Worm (Caenorhabditis elegans): Measurements from ENCODE around the gene msp-45.
A peak's percentile ranks its signal among the peaks of the same experiment; 100 is the strongest.

Gene msp-45

DNA sequence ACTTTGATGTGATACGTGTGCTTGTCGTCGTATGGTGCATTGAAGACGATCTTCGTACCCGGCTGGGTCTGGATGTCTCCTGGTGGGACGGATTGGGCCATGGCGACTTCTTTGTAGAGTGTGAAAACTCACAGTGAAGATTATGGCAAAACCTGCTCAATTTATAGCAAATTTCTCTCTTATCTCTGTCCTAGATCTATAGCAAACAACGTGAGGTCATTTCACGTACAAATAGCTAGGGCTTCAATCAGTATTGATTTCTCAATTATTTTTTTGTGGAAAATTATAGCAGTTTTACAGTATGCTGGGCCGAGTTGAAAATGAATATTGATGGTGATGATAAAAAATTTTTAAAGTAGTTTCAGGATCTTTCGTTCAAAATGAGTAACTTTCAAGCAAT, at the start of gene msp-45:
TSS of gene msp-45 (minus strand) at position 101 of the 400 bp plus-strand sequence.
- TF ChIP-seq unc-86 (tag; optimal IDR thresholded peaks at IDR 0.05) = no peak
- TF ChIP-seq ets-4 (tag; optimal IDR thresholded peaks at IDR 0.05) = no peak
- TF ChIP-seq F13H6.1 (tag; optimal IDR thresholded peaks at IDR 0.05) = no peak
- TF ChIP-seq fkh-10 (GFP tag; optimal IDR thresholded peaks at IDR 0.05) = no peak
- no peak for TF ChIP-seq hlh-30 (tag; optimal IDR thresholded peaks at IDR 0.05; ENCODE audit: insufficient read depth)
- TF ChIP-seq C08G9.2 (tag; optimal IDR thresholded peaks at IDR 0.05) = no peak
- TF ChIP-seq pros-1 (tag; optimal IDR thresholded peaks at IDR 0.05) = no peak

DNA sequence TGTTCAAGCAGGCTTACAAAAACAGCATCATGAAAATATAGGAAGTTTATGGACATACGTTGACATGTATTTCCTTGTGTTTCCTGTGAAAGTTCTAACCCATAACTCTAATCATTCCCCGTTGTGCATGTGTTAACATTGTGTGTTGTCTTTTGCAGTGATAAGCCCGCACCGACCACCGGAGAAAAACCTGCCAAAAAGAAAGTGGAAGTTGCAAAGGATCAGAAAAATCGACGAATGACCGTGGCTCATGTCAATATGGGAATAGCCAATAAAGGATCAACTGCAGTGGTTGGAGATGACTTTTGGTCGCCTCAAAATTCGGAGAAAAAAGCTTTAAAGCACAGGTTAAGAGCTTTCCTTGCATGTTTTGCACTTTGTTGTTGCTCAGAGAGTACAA, 48.4 kb upstream of the msp-45 start:
- TF ChIP-seq elt-2 (tag; optimal IDR thresholded peaks at IDR 0.05) = peak; percentile 6
- no peak for TF ChIP-seq pax-1 (tag; optimal IDR thresholded peaks at IDR 0.05)

DNA sequence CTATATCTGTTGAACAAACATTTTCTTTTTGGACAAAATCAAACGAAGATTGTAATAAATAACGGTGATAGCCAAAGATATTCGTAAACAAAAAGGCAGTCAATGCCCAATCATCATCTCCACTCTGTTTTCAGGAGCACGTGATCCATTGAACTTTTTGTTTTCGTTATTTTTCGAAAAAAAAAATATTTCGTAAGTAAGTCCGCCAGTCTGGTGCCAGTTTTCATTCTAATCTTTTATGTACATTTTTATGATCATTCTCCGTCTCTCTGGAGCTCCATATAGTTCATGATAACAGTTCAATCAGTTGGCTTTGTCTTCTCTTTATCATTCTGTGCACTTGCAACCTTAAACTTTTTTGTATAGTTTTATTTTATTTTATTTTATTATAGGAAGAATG, 46.0 kb upstream of the msp-45 start, which contains the start of gene ampd-1:
TSS of gene ampd-1 (plus strand) at position 393 of the 400 bp plus-strand sequence.
- TF ChIP-seq elt-2 (tag; optimal IDR thresholded peaks at IDR 0.05) = peak; percentile 84
- TF ChIP-seq Y22D7AL.16 (tag; optimal IDR thresholded peaks at IDR 0.05) = no peak
- TF ChIP-seq C38D4.7 (GFP tag; optimal IDR thresholded peaks at IDR 0.05) = no peak
- TF ChIP-seq nfya-1 (tag; optimal IDR thresholded peaks at IDR 0.05) = no peak
- no peak for TF ChIP-seq K09A11.1 (tag; optimal IDR thresholded peaks at IDR 0.05; ENCODE audit: insufficient read depth)

DNA sequence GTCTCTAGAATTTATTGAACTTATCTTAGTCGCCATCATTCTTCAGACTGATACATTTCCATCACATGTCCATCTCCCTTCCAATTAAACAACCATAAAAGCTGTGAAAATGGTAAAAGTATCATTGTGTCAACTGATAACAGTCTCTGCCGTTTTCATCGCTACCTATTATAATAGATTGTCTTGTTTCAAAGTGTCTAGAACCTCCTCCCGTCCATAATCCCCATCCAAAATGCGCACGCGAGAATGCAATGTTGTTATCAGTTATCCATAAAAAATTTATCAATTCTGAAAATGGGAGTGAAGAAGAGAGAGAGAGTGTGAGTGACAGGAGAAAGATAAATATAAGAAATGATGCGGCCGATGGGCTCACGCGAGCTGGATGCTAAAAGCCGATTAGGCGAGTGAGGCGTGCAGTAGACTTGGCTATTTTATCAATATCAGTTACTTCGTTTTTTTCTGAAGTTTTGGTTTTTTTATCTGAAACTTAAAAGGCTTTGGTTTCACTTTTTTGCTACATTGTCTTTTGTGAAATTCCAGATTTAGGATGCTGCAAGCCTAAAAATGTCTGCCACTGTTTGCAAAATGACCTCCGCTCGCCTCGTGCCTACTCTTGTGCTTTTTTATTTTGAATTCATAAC, 45.2 kb upstream of the msp-45 start:
- TF ChIP-seq nhr-232 (tag; optimal IDR thresholded peaks at IDR 0.05) (no peak), pha-2 (tag; optimal IDR thresholded peaks at IDR 0.05) (no peak), elt-2 (tag; optimal IDR thresholded peaks at IDR 0.05) (peak; percentile 96), elt-4 (tag; optimal IDR thresholded peaks at IDR 0.05) (no peak), pqm-1 (tag; optimal IDR thresholded peaks at IDR 0.05) (peak; percentile 66), dve-1 (tag; optimal IDR thresholded peaks at IDR 0.05) (peak; percentile 40)

DNA sequence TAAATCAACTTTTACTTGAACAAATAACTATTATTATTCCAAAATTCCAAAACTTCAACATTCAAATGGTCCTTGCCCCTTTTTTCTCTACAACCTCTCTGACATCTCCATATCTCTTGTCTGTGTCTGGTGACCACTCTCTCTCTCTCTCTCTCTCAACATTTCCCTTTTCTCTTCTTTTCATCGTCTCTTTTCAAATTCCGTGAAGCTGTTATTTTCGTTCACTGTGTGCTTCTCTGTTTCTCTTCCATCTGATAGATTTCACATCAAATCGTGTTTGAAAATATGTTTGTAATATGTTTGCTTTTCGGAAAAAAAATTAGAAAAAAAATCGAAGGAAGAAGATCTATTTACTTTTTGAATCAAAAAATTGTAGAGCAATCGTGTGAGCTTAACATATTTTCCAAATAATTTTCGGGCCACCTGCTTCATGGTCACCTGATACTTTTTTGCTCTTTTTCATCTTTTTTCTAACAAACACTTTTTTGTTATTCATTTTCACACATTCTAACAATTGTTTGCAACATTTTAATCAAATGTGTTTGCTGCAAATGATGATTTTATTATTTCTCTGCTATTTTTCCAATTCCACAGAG, 44.2 kb upstream of the msp-45 start:
- no peak for TF ChIP-seq madf-2 (tag; optimal IDR thresholded peaks at IDR 0.05)
- TF ChIP-seq ceh-24 (tag; optimal IDR thresholded peaks at IDR 0.05) = no peak
- peak; percentile 61 for TF ChIP-seq hlh-30 (tag; optimal IDR thresholded peaks at IDR 0.05; ENCODE audit: insufficient read depth)
- no peak for TF ChIP-seq T23F11.4 (GFP tag; optimal IDR thresholded peaks at IDR 0.05)
- TF ChIP-seq unc-42 (tag; optimal IDR thresholded peaks at IDR 0.05) = peak; percentile 10
- peak; percentile 7 for TF ChIP-seq nfya-1 (tag; optimal IDR thresholded peaks at IDR 0.05)
- TF ChIP-seq lin-11 (tag; optimal IDR thresholded peaks at IDR 0.05) = no peak
- no peak for TF ChIP-seq pax-1 (tag; optimal IDR thresholded peaks at IDR 0.05)
- TF ChIP-seq unc-55 (GFP tag; optimal IDR thresholded peaks at IDR 0.05) = peak; percentile 59
- peak; percentile 31 for TF ChIP-seq ceh-18 (tag; optimal IDR thresholded peaks at IDR 0.05)
- no peak for TF ChIP-seq eyg-1 (tag; optimal IDR thresholded peaks at IDR 0.05)

DNA sequence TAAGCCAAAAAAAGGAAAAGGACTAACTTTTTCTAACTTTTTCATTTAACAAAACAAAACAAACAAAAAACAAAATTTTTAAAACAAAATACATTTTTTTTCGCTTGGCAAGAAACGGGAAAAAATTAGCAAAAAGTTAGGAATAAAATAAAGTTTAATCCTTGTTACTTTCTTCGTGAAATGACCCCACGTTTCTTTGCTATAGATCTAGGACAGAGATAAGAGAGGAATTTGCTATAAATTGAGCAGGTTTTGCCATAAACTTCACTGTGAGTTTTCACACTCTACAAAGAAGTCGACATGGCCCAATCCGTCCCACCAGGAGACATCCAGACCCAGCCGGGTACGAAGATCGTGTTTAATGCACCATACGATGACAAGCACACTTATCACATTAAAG, 42.6 kb upstream of the msp-45 start, which contains the start of gene msp-50:
TSS of gene msp-50 (plus strand) at position 301 of the 400 bp plus-strand sequence.
- no peak for TF ChIP-seq zip-5 (tag; optimal IDR thresholded peaks at IDR 0.05)
- TF ChIP-seq ceh-6 (GFP tag; optimal IDR thresholded peaks at IDR 0.05) = no peak
- TF ChIP-seq pat-9 (tag; optimal IDR thresholded peaks at IDR 0.05) = no peak
